Fruit fly (Drosophila melanogaster): ENCODE measurements around the gene hwt.

DNA sequence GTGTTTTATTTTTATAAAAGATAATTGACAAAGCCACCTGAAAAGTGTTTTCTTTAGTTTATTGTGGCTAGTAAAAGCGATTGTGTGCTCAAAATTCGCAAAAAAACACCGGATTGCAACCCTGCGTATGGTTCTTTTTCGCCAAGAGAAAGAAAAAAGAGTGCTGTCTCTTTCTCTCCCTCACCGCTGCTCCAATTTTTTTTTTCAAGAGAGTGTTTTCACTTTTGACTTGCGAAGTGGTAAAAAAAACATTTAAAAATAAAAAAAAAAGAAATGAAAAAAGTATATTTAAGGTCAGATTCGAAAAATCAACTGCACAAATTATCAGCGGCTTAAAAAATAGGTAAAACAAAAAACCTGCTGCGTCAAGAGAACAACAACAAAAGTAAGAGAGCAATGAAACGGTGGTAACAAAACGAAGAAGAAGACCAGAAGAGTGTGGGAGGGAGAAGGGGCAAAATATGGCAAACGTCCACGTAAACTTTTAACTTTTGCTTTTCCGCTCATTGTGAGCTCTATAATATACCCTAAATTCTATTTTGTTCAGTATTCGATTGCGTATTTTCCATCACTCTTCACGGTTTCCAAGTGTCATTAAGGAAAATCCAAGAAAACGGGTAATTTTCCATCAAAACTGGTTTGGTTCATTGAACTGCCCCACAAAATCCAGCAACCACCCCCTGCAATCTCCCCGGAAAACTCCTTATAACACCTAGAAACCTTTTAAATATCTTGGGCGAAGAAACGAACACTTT is 28.3 kb upstream of the hwt start:
- TF ChIP-seq Myc (optimal IDR thresholded peaks at IDR 0.05) (no peak), psq (optimal IDR thresholded peaks at IDR 0.05) (no peak), insv (optimal IDR thresholded peaks at IDR 0.05) (no peak), h (optimal IDR thresholded peaks at IDR 0.05) (no peak), ttk (optimal IDR thresholded peaks at IDR 0.05) (no peak), Sin3A (optimal IDR thresholded peaks at IDR 0.05) (no peak)
